Worm (Caenorhabditis elegans) whole organism, L4/young adult: ENCODE measurements around the gene ttr-28.

ENCODE experiments used
- W03F9.2 ChIP-seq: fragments of 150-350 bp; optimal IDR thresholded peaks from 2 replicates; lab custom pipeline; 2014; ENCODE audit warnings: missing biosample characterization, missing genetic modification characterization
- dao-5 ChIP-seq: sonication (generic microtip); optimal IDR thresholded peaks from 2 replicates; lab custom pipeline; 2016; ENCODE audit warnings: missing genotype, missing genetic modification characterization, moderate library complexity, missing compliant biosample characterization

DNA sequence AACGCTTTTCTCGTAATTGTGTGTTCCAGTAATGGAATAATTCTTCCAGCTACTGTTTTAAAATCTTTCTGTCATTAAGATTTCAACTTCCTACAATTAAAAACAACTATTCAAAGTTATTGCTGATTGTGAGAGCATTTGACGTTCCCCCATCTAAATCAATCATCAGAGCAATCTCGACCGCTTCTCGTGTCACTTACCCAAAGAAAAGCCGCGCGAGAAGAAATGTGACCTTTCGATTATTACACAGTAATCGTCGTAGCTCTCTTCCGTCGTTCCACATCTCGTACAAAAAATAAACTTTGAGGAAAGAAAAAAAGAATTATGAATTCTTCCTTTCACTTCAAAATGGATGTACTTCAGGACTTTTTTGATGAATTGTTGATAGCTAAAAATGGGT is 2.5 kb upstream of the ttr-28 start:
- no peak for TF ChIP-seq dao-5 (tag; lab: Kevin White, UChicago)
- no peak for TF ChIP-seq W03F9.2 (tag; lab: Kevin White, UChicago)
